Worm (Caenorhabditis elegans): ENCODE measurements around the gene T20B12.5.

- no peak for TF ChIP-seq ama-1 (optimal IDR thresholded peaks at IDR 0.05)
- TF ChIP-seq tbx-11 (GFP tag; IDR thresholded peaks at IDR 0.05), result no peak
- no peak for TF ChIP-seq F13C5.2 (tag; optimal IDR thresholded peaks at IDR 0.05)
- TF ChIP-seq hmg-4 (GFP tag; optimal IDR thresholded peaks at IDR 0.05), result no peak
- TF ChIP-seq tra-4 (tag; optimal IDR thresholded peaks at IDR 0.05), result no peak
Measured at ce11 chrIII:7338693-7339092, 28.2 kb downstream of the T20B12.5 start, which contains the start of gene kap-1.
